Worm (Caenorhabditis elegans) whole organism, L1 larva: ENCODE measurements around the gene twk-24.

Source experiments
- C04F5.9 ChIP-seq: sonication (generic microtip); optimal IDR thresholded peaks from 2 replicates; lab custom pipeline; 2016; ENCODE audit warnings: missing genetic modification characterization, missing compliant biosample characterization
- C16A3.4 ChIP-seq: fragments of 150-350 bp; optimal IDR thresholded peaks from 2 replicates; lab custom pipeline; 2014; ENCODE audit warnings: missing biosample characterization, missing genetic modification characterization
- aha-1 ChIP-seq: fragments of 150-350 bp; optimal IDR thresholded peaks from 2 replicates; lab custom pipeline; 2014; ENCODE audit warnings: missing biosample characterization, missing genetic modification characterization
- alr-1 ChIP-seq: fragments of 200-800 bp; sonication (Bioruptor generic); optimal IDR thresholded peaks from 2 replicates; lab custom pipeline; 2018; ENCODE audit warnings: borderline replicate concordance, mild to moderate bottlenecking, missing genetic modification characterization, missing compliant biosample characterization
- aly-2 ChIP-seq: fragments of 150-350 bp; optimal IDR thresholded peaks from 2 replicates; lab custom pipeline; 2014; ENCODE audit warnings: missing biosample characterization, missing genetic modification characterization
- ceh-63 ChIP-seq: fragments of 200-800 bp; sonication (Bioruptor generic); optimal IDR thresholded peaks from 2 replicates; lab custom pipeline; 2018; ENCODE audit warnings: mild to moderate bottlenecking, missing genetic modification characterization, missing compliant biosample characterization
- ceh-8 ChIP-seq: fragments of 200-800 bp; sonication (Bioruptor generic); optimal IDR thresholded peaks from 2 replicates; lab custom pipeline; 2018; ENCODE audit warnings: mild to moderate bottlenecking, missing genetic modification characterization, moderate library complexity, missing compliant biosample characterization
- efl-3 ChIP-seq: fragments of 200-800 bp; sonication (Bioruptor generic); optimal IDR thresholded peaks from 2 replicates; lab custom pipeline; 2018; ENCODE audit warnings: mild to moderate bottlenecking, missing genetic modification characterization, missing compliant biosample characterization
- elt-3 ChIP-seq, 6 experiments: fragments of 150-350 bp in 1 of 6; sonication (generic microtip); optimal IDR thresholded peaks; 2 replicates each; lab custom pipeline; 2017 to 2018; ENCODE audit warnings: missing biosample characterization in 6 of 6, missing genetic modification characterization in 6 of 6, inconsistent platforms in 1 of 6
- ets-5 ChIP-seq: fragments of 200-800 bp; sonication (Bioruptor generic); IDR thresholded peaks from 2 replicates; pipeline ENCODE4 v1.3.6; 2022; ENCODE audit warnings: missing genetic modification characterization, missing compliant biosample characterization
- fkh-10 ChIP-seq: sonication (generic microtip); optimal IDR thresholded peaks from 2 replicates; lab custom pipeline; 2017; ENCODE audit warnings: missing biosample characterization, missing genetic modification reagents, missing genetic modification characterization
- fkh-4 ChIP-seq: sonication (generic microtip); optimal IDR thresholded peaks from 2 replicates; lab custom pipeline; 2016; ENCODE audit warnings: missing compliant biosample characterization, missing genetic modification characterization, borderline replicate concordance
- fkh-8 ChIP-seq: sonication (generic microtip); optimal IDR thresholded peaks from 2 replicates; lab custom pipeline; 2016; ENCODE audit warnings: mild to moderate bottlenecking, missing genetic modification characterization, missing compliant biosample characterization
- fos-1 ChIP-seq: fragments of 150-350 bp; optimal IDR thresholded peaks from 2 replicates; lab custom pipeline; 2014; ENCODE audit warnings: missing biosample characterization, missing genetic modification characterization
- grh-1 ChIP-seq: fragments of 200-800 bp; sonication (Bioruptor generic); IDR thresholded peaks from 2 replicates; pipeline ENCODE4 v1.3.6; 2022; ENCODE audit warnings: missing genetic modification reagents, missing genetic modification characterization, missing compliant biosample characterization
- hpl-2 ChIP-seq: fragments of 150-350 bp; optimal IDR thresholded peaks from 2 replicates; lab custom pipeline; 2014; ENCODE audit warnings: missing biosample characterization, missing genetic modification reagents, missing genetic modification characterization
- isw-1 ChIP-seq: fragments of 200-800 bp; sonication (Bioruptor generic); IDR thresholded peaks from 2 replicates; pipeline ENCODE4 v1.3.6; 2022; ENCODE audit warnings: missing genetic modification characterization, missing compliant biosample characterization
- lin-14 ChIP-seq: fragments of 200-800 bp; sonication (Bioruptor generic); optimal IDR thresholded peaks from 2 replicates; lab custom pipeline; 2018; ENCODE audit warnings: mild to moderate bottlenecking, missing genetic modification characterization, moderate library complexity, missing compliant biosample characterization
- lir-3 ChIP-seq: sonication (generic microtip); optimal IDR thresholded peaks from 2 replicates; lab custom pipeline; 2016; ENCODE audit warnings: mild to moderate bottlenecking, missing genetic modification characterization, moderate library complexity, missing compliant biosample characterization; ENCODE audit not compliant: poor library complexity
- lsy-2 ChIP-seq, 2 experiments: fragments of 150-350 bp; optimal IDR thresholded peaks; 2 replicates each; lab custom pipeline; 2014; ENCODE audit warnings: missing biosample characterization in 2 of 2, missing genetic modification characterization in 2 of 2
- mep-1 ChIP-seq: fragments of 150-350 bp; optimal IDR thresholded peaks from 2 replicates; lab custom pipeline; 2014; ENCODE audit warnings: missing biosample characterization, missing genetic modification characterization
- nhr-11 ChIP-seq: fragments of 150-350 bp; optimal IDR thresholded peaks from 2 replicates; lab custom pipeline; 2014; ENCODE audit warnings: missing biosample characterization, missing genetic modification characterization
- nhr-19 ChIP-seq: fragments of 200-800 bp; sonication (Bioruptor generic); conservative IDR thresholded peaks from 2 replicates; pipeline ENCODE4 v1.3.6; 2022; ENCODE audit warnings: missing genetic modification characterization, missing compliant biosample characterization
- nhr-20 ChIP-seq: sonication (generic microtip); optimal IDR thresholded peaks from 2 replicates; lab custom pipeline; 2016; ENCODE audit warnings: mild to moderate bottlenecking, missing genetic modification characterization, missing compliant biosample characterization
- nhr-47 ChIP-seq: sonication (generic microtip); optimal IDR thresholded peaks from 2 replicates; lab custom pipeline; 2016; ENCODE audit warnings: mild to moderate bottlenecking, missing genetic modification characterization, moderate library complexity, missing compliant biosample characterization
- nhr-71 ChIP-seq: sonication (generic microtip); optimal IDR thresholded peaks from 2 replicates; lab custom pipeline; 2016; ENCODE audit warnings: mild to moderate bottlenecking, missing genetic modification characterization, moderate library complexity, missing compliant biosample characterization
- nhr-85 ChIP-seq: sonication (generic microtip); peaks from one replicate; lab custom pipeline; 2016; ENCODE audit warnings: missing genetic modification characterization, inconsistent platforms, missing compliant biosample characterization
- pax-3 ChIP-seq: fragments of 200-800 bp; sonication (Bioruptor generic); optimal IDR thresholded peaks from 2 replicates; lab custom pipeline; 2018; ENCODE audit warnings: mild to moderate bottlenecking, missing genetic modification characterization, moderate library complexity, missing compliant biosample characterization
- pqm-1 ChIP-seq: sonication (generic microtip); optimal IDR thresholded peaks from 3 replicates; lab custom pipeline; 2017; ENCODE audit warnings: missing biosample characterization, missing genetic modification characterization
- rnt-1 ChIP-seq: sonication (generic microtip); optimal IDR thresholded peaks from 2 replicates; lab custom pipeline; 2016; ENCODE audit warnings: mild to moderate bottlenecking, missing genetic modification characterization, moderate library complexity, missing compliant biosample characterization
- skn-1 ChIP-seq: fragments of 150-350 bp; optimal IDR thresholded peaks from 2 replicates; lab custom pipeline; 2014; ENCODE audit warnings: missing biosample characterization, missing genetic modification characterization
- unc-130 ChIP-seq: fragments of 150-350 bp; optimal IDR thresholded peaks from 2 replicates; lab custom pipeline; 2017; ENCODE audit warnings: missing biosample characterization, missing genetic modification characterization, inconsistent platforms
- unc-62 ChIP-seq: fragments of 150-350 bp; optimal IDR thresholded peaks from 2 replicates; lab custom pipeline; 2014; ENCODE audit warnings: missing biosample characterization, missing genetic modification reagents, missing genetic modification characterization
- unc-98 ChIP-seq: fragments of 200-800 bp; sonication (Bioruptor generic); IDR thresholded peaks from 2 replicates; pipeline ENCODE4 v1.3.6; 2022; ENCODE audit warnings: missing genetic modification characterization, missing compliant biosample characterization
- vab-15 ChIP-seq: sonication (generic microtip); optimal IDR thresholded peaks from 2 replicates; lab custom pipeline; 2017; ENCODE audit warnings: missing genotype, mild to moderate bottlenecking, missing genetic modification characterization, missing compliant biosample characterization
- xbp-1 ChIP-seq: sonication (generic microtip); optimal IDR thresholded peaks from 2 replicates; lab custom pipeline; 2016; ENCODE audit warnings: missing genetic modification characterization, missing compliant biosample characterization
- zip-4 ChIP-seq: fragments of 200-800 bp; sonication (Bioruptor generic); optimal IDR thresholded peaks from 2 replicates; lab custom pipeline; 2018; ENCODE audit warnings: mild to moderate bottlenecking, missing genetic modification characterization, moderate library complexity, missing compliant biosample characterization

twk-24 gene

ce11 chrV:12316076-12316475 lies 47.0 kb upstream of the twk-24 start:
- no peak for TF ChIP-seq pqm-1
- TF ChIP-seq mep-1: no peak
- TF ChIP-seq pax-3 (tag; lab: Kevin White, UChicago): no peak
- no peak for TF ChIP-seq ceh-63
- no peak for TF ChIP-seq grh-1 (GFP tag; lab: Robert Waterston, UW)
- TF ChIP-seq nhr-20: no peak
- no peak for TF ChIP-seq alr-1 (tag; lab: Kevin White, UChicago)
- no peak for TF ChIP-seq C04F5.9 (tag; lab: Kevin White, UChicago)
- no peak for TF ChIP-seq aly-2 (tag; lab: Kevin White, UChicago)
- no peak for TF ChIP-seq rnt-1 (tag; lab: Kevin White, UChicago)

DNA sequence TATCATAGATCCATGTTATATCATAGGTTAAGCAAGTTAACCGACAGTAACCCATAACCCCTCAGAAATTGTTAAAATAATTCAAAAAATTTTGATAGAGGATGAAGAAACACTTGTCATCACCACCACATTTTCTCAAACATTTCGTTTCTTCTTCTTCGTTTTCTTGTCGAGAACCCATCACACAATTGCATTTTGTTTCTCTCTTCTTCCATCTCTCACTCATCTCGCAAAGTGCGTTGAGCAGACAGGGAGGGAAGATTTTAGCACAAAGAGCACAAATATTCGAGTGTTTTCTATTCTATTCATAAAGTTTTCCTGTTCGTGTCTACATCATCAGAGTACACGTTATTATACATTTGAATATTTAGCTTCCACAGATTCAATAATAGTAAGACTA lies 45.3 kb upstream of the twk-24 start:
- TF ChIP-seq nhr-19: no peak
- no peak for TF ChIP-seq ets-5 (GFP tag; lab: Robert Waterston, UW)
- TF ChIP-seq nhr-11: no peak
- TF ChIP-seq lsy-2 (tag; optimal IDR thresholded peaks at IDR 0.05; lab: Kevin White, UChicago): peak in 1 of 2 experiments; percentile 33
- TF ChIP-seq lin-14: peak; percentile 75
- TF ChIP-seq efl-3 (GFP tag; lab: Kevin White, UChicago): no peak
- TF ChIP-seq hpl-2 (GFP tag; lab: Kevin White, UChicago): no peak
- TF ChIP-seq unc-98 (GFP tag; lab: Robert Waterston, UW): no peak
- TF ChIP-seq lir-3 (tag; lab: Kevin White, UChicago): no peak
- TF ChIP-seq xbp-1 (tag; lab: Kevin White, UChicago): no peak
- no peak for TF ChIP-seq zip-4 (GFP tag; lab: Kevin White, UChicago)
- no peak for TF ChIP-seq isw-1 (GFP tag; lab: Robert Waterston, UW)
- TF ChIP-seq fos-1 (tag; lab: Kevin White, UChicago): no peak
- no peak for TF ChIP-seq fkh-4
- TF ChIP-seq fkh-10 (GFP tag; lab: Kevin White, UChicago): peak; percentile 44
- TF ChIP-seq mep-1: no peak
- no peak for TF ChIP-seq nhr-71 (tag; lab: Kevin White, UChicago)
- TF ChIP-seq elt-3 (tag; optimal IDR thresholded peaks at IDR 0.05; lab: Kevin White, UChicago): no peak
- TF ChIP-seq nhr-85 (tag; lab: Kevin White, UChicago): no peak
- TF ChIP-seq, all 84 proteins: peak for 3

DNA sequence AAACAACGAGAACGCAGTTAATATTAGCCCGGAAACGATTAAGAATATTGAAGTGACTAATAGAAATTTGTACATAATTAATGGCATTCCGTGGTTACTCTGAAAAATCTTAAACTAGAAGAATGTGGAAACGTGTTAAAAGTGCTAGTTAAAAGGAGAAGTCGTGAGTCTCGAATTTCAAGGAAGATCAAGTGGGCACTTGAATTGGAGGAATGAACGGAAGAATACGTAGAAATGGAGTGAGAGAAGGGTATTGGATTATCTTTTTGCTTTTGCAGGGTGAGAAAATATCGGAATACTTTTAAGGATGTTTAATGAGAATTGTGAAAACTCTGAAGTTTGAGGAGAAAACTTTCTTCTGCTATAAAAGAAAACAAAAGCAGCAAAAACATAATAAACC lies 41.1 kb upstream of the twk-24 start, which contains the start of gene hpo-30:
hpo-30 (minus strand) TSS at position 101 of the 400 bp plus-strand sequence.
- TF ChIP-seq grh-1 (GFP tag; lab: Robert Waterston, UW) (no peak), unc-130 (no peak), unc-62 (GFP tag; lab: Kevin White, UChicago) (no peak), nhr-20 (no peak), skn-1 (tag; lab: Kevin White, UChicago) (no peak), aha-1 (no peak), pqm-1 (no peak), fkh-8 (no peak), ceh-8 (GFP tag; lab: Kevin White, UChicago) (no peak), vab-15 (tag; lab: Kevin White, UChicago) (no peak)

ce11 chrV:12307011-12307540 lies 38.0 kb upstream of the twk-24 start, which contains the start of gene srg-45:
TSS of gene srg-45 (plus strand) at chrV:12307490.
- TF ChIP-seq lsy-2 (tag; optimal IDR thresholded peaks at IDR 0.05; lab: Kevin White, UChicago): peak in 1 of 2 experiments; percentile 15
- TF ChIP-seq isw-1 (GFP tag; lab: Robert Waterston, UW): no peak
- TF ChIP-seq nhr-47 (tag; lab: Kevin White, UChicago): no peak
- TF ChIP-seq aly-2 (tag; lab: Kevin White, UChicago): peak; percentile 69
- no peak for TF ChIP-seq rnt-1 (tag; lab: Kevin White, UChicago)
- no peak for TF ChIP-seq zip-4 (GFP tag; lab: Kevin White, UChicago)
- no peak for TF ChIP-seq C16A3.4 (tag; lab: Kevin White, UChicago)
